Fruit fly (Drosophila melanogaster): ENCODE results near the gene SCCRO4.
A peak's percentile ranks its signal among the peaks of the same experiment; 100 is the strongest.

DNA sequence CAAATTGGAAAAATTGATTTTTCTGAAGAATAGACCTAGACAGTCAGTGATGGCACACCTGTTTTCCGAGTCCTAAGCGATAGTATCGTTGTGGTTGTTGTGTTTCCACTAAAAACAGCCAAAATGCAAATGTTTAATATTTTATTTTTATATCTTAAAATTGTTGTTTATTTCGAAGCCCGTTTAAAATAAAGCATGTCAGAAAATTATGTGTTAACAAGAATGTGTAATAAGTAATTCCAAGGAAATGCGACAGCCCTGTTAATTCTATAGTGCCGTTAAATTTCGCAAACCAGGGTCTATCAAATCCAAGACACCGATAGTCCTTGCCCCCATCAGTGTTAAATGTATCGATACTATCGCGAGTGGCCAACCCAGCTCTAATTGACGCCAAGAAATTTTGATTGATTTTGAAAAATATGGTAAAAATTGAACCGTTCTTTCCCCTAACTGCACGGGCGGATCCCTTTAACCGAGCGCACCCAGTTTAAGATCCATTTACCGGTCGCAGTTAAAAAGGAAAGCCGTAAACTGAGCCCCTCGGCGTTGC lies 2.9 kb downstream of the SCCRO4 start, which contains the start of gene Pex23:
- TF ChIP-seq Crg-1 (GFP tag; optimal IDR thresholded peaks at IDR 0.05) (peak; percentile 50), CG7101 (tag; optimal IDR thresholded peaks at IDR 0.05) (peak; percentile 75), Hr96 (GFP tag; optimal IDR thresholded peaks at IDR 0.05) (peak; percentile 79), Mnt (GFP tag; optimal IDR thresholded peaks at IDR 0.05) (peak; percentile 70), cnc (optimal IDR thresholded peaks at IDR 0.05) (no peak), CG33017 (tag; optimal IDR thresholded peaks at IDR 0.05) (peak; percentile 35), tj (GFP tag; optimal IDR thresholded peaks at IDR 0.05) (peak; percentile 41), CG11617 (GFP tag; optimal IDR thresholded peaks at IDR 0.05) (peak; percentile 74), ovo (GFP tag; optimal IDR thresholded peaks at IDR 0.05) (peak; percentile 52), CG7045 (GFP tag; optimal IDR thresholded peaks at IDR 0.05) (peak; percentile 69)

Measured in whole organism, adult.